Worm (Caenorhabditis elegans): ENCODE measurements around the gene ZK616.8.
"Not testable (repeated sequence)": the region's sequence is repeated elsewhere in the genome, so short reads cannot be mapped to it uniquely, and the experiment has no call there.

Gene ZK616.8

DNA sequence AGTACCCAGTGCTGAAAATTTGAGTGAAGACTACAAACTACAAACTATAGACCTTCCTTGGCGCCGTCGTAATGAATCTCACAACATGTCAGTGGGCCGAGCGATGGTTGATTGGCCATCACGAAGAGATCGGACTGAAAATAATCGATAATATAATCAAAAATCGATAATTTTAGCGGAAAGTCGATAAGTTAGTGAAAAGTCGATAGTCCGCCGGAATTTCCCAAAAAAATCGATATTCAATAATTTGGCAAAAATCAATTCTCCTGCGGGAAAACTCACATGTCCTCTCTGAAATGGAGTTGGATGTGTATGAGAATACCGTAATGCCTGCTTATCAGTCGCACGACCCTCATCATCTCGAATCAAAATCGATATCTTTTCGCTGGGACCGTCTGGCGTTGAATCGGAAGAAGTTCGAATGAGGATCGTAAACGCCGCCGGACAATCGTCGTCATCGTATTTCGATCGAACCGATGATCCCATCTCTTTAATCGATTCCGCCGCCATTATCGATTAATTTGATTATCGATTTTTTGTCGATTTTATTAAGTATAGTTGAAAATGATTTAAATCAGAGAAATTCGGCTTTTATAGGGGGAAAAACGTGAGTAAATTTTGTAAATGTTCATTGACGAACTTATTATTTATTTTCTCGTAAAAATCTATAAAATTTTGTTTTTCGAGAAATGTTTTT is at the start of gene ZK616.8:
TSS of gene ZK616.8 (minus strand) at position 553 of the 697 bp plus-strand sequence.
- TF ChIP-seq grh-1 (GFP tag; IDR thresholded peaks at IDR 0.05) (no peak), irx-1 (tag; optimal IDR thresholded peaks at IDR 0.05) (no peak), ceh-88 (GFP tag; IDR thresholded peaks at IDR 0.05) (no peak), fkh-4 (tag; optimal IDR thresholded peaks at IDR 0.05; ENCODE audit: borderline replicate concordance) (no peak), unc-30 (tag; optimal IDR thresholded peaks at IDR 0.05) (no peak)

DNA sequence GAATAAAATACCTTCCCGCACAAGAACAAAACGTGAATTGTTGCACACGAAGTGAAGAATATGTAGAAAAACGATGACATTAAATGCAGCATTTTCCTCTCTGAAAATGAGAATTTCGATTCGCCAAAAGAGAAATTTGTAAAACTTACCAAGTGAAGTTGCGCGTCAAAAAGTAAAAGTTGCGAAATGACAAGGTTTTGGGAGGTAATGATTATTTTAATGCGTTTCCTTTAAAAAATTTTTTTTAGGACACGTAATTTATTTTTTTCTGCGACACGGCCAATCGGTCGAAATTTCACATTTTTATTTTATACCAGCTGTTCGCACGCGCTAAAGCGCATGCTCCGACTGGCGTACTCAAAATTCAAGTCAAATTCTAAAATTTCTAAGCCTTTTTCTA is 44.0 kb upstream of the ZK616.8 start, which contains the start of gene Y4C6A.3:
TSS of gene Y4C6A.3 (minus strand) at position 101 of the 400 bp plus-strand sequence.
- not testable (repeated sequence) for TF ChIP-seq tlp-1, zag-1, nhr-11 (tag; optimal IDR thresholded peaks at IDR 0.05)

DNA sequence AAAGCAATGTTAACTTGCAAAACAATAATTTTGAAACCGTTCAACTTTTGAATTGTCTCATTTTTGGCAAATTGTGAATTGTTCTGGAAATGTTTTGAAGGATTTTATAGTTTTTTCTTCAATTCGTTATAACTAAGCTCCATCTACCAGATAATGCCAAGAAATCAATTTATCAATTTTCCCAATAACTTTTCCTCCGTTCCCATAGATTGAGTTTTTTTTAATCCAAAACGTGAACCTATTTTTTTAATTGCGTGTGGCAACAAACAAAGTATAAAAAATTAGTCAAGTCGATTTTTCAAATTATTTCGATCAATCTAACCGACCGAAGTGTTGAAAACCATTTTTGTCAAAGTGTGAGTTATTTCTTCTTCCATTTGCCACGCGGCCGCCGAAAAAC is 40.7 kb upstream of the ZK616.8 start, which contains the start of gene Y4C6A.4:
TSS of gene Y4C6A.4 (plus strand) at position 301 of the 400 bp plus-strand sequence.
- TF ChIP-seq isw-1 (GFP tag; IDR thresholded peaks at IDR 0.05) (no peak), ztf-4 (tag; optimal IDR thresholded peaks at IDR 0.05) (no peak), elt-2 (tag; optimal IDR thresholded peaks at IDR 0.05) (no peak), hpl-2 (GFP tag; optimal IDR thresholded peaks at IDR 0.05) (no peak), fkh-10 (GFP tag; optimal IDR thresholded peaks at IDR 0.05) (no peak), snu-23 (GFP tag; optimal IDR thresholded peaks at IDR 0.05) (no peak), pqm-1 (tag; optimal IDR thresholded peaks at IDR 0.05) (no peak), sup-37 (GFP tag; optimal IDR thresholded peaks at IDR 0.05) (no peak), skn-1 (tag; optimal IDR thresholded peaks at IDR 0.05) (no peak), unc-86 (tag; optimal IDR thresholded peaks at IDR 0.05) (no peak), dsc-1 (tag; optimal IDR thresholded peaks at IDR 0.05) (no peak), mep-1 (tag; optimal IDR thresholded peaks at IDR 0.05) (no peak), egl-27 (tag; optimal IDR thresholded peaks at IDR 0.05) (no peak), ceh-90 (tag; optimal IDR thresholded peaks at IDR 0.05) (no peak), nhr-71 (tag; optimal IDR thresholded peaks at IDR 0.05) (no peak), lin-15B (tag; optimal IDR thresholded peaks at IDR 0.05) (no peak)

DNA sequence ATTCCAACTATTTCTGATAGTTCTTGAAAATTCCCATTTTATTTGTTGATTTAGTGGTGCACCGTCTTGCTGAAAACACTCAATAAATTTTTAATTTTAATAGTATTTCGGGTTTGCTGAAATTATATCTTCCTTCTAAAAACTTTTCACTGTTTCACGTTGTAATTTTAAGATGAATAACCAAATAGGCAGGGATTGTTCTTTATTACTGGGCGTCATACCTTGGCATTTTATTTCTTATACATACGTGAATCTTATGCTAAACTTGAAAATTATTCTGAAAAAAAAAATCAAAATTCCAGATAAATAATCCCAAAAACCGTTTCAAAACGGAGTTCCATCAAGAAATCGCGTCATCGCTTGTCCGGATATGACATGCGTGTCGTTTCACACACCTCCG is 26.7 kb upstream of the ZK616.8 start, which contains the start of gene mgl-3:
TSS of gene mgl-3 (plus strand) at position 301 of the 400 bp plus-strand sequence.
- TF ChIP-seq fos-1 (tag; optimal IDR thresholded peaks at IDR 0.05): no peak
- TF ChIP-seq ztf-4 (tag; optimal IDR thresholded peaks at IDR 0.05): no peak
- no peak for TF ChIP-seq lin-35 (GFP tag; optimal IDR thresholded peaks at IDR 0.05)
- no peak for TF ChIP-seq snu-23 (GFP tag; optimal IDR thresholded peaks at IDR 0.05)
- TF ChIP-seq nhr-28 (tag; optimal IDR thresholded peaks at IDR 0.05): no peak
- TF ChIP-seq aly-2 (tag; optimal IDR thresholded peaks at IDR 0.05): no peak
- no peak for TF ChIP-seq skn-1 (tag; optimal IDR thresholded peaks at IDR 0.05)
- no peak for TF ChIP-seq nhr-71 (tag; optimal IDR thresholded peaks at IDR 0.05)
- no peak for TF ChIP-seq unc-86 (tag; optimal IDR thresholded peaks at IDR 0.05)
- TF ChIP-seq dsc-1 (tag; optimal IDR thresholded peaks at IDR 0.05): no peak
- TF ChIP-seq nhr-12 (tag; optimal IDR thresholded peaks at IDR 0.05): no peak
- no peak for TF ChIP-seq mdl-1 (tag; optimal IDR thresholded peaks at IDR 0.05)
- TF ChIP-seq ceh-88 (GFP tag; IDR thresholded peaks at IDR 0.05): no peak
- TF ChIP-seq tlp-1 (tag; optimal IDR thresholded peaks at IDR 0.05): no peak
- TF ChIP-seq unc-130 (tag; optimal IDR thresholded peaks at IDR 0.05): no peak
- TF ChIP-seq mef-2 (tag; optimal IDR thresholded peaks at IDR 0.05): no peak

DNA sequence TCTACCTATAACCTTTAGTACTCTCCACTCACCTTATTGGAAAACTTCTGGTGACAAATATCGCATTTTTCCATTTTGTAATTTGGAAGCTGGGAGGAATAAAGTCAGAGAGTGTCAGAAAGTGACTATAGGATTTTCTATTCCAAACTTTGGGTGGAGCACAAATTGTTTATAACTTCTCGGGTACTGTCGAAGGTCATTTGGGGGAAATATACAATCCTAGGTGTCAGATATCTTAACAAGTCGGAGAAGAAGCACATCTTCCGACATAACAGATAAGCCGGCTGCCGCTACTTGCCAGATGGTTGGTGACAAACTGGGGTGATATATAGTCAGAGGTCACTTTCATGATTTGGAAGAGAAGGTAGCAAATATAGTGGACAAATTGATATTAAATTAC is 7.1 kb upstream of the ZK616.8 start, which contains the start of gene ehn-3:
TSS of gene ehn-3 (minus strand) at position 101 of the 400 bp plus-strand sequence.
- TF ChIP-seq nhr-71 (tag; optimal IDR thresholded peaks at IDR 0.05) (no peak), nhr-20 (tag; optimal IDR thresholded peaks at IDR 0.05) (no peak), ceh-8 (GFP tag; optimal IDR thresholded peaks at IDR 0.05) (no peak), unc-30 (tag; optimal IDR thresholded peaks at IDR 0.05) (no peak), nhr-12 (tag; optimal IDR thresholded peaks at IDR 0.05) (no peak), dpl-1 (GFP tag; optimal IDR thresholded peaks at IDR 0.05) (no peak)
